Fruit fly (Drosophila melanogaster) whole organism, embryonic: ENCODE data around the gene Jhbp16.

ENCODE experiments used
- Aef1 ChIP-seq: fragments of 200-800 bp; sonication (Bioruptor generic); IDR thresholded peaks from 3 replicates; pipeline ENCODE4 v1.3.6; 2022; ENCODE audit warnings: missing biosample characterization, missing genetic modification characterization
- CG10147 ChIP-seq: fragments of 200-800 bp; sonication (Bioruptor generic); optimal IDR thresholded peaks from 2 replicates; lab custom pipeline; 2019; ENCODE audit warnings: missing biosample characterization, mild to moderate bottlenecking, missing genetic modification characterization, moderate library complexity
- CG10267 ChIP-seq: fragments of 200-800 bp; sonication (Bioruptor generic); optimal IDR thresholded peaks from 2 replicates; lab custom pipeline; 2018; ENCODE audit warnings: missing biosample characterization, mild to moderate bottlenecking, missing genetic modification characterization, moderate library complexity
- CG10274 ChIP-seq: fragments of 200-800 bp; sonication (Bioruptor generic); optimal IDR thresholded peaks from 3 replicates; lab custom pipeline; 2017; ENCODE audit warnings: missing biosample characterization, mild to moderate bottlenecking, missing genetic modification characterization
- CG12299 ChIP-seq: fragments of 200-800 bp; sonication (Bioruptor generic); optimal IDR thresholded peaks from 2 replicates; lab custom pipeline; 2018; ENCODE audit warnings: missing biosample characterization, mild to moderate bottlenecking, missing genetic modification characterization
- CG13894 ChIP-seq: fragments of 200-800 bp; sonication (Bioruptor generic); optimal IDR thresholded peaks from 3 replicates; lab custom pipeline; 2018; ENCODE audit warnings: missing biosample characterization, mild to moderate bottlenecking, missing genetic modification characterization, moderate library complexity
- CG15073 ChIP-seq: fragments of 200-800 bp; sonication (Bioruptor generic); optimal IDR thresholded peaks from 2 replicates; lab custom pipeline; 2016; ENCODE audit warnings: missing biosample characterization, missing genetic modification characterization
- CG15269 ChIP-seq: fragments of 200-800 bp; sonication (Bioruptor generic); optimal IDR thresholded peaks from 2 replicates; lab custom pipeline; 2018; ENCODE audit warnings: missing biosample characterization, mild to moderate bottlenecking, missing genetic modification characterization, moderate library complexity
- CG18011 ChIP-seq: fragments of 200-800 bp; sonication (Bioruptor generic); optimal IDR thresholded peaks from 2 replicates; lab custom pipeline; 2017; ENCODE audit warnings: missing biosample characterization, missing genetic modification characterization, mild to moderate bottlenecking, moderate library complexity, missing genotype
- CG1832 ChIP-seq: fragments of 200-800 bp; sonication (Bioruptor generic); optimal IDR thresholded peaks from 2 replicates; lab custom pipeline; 2017; ENCODE audit warnings: missing biosample characterization, mild to moderate bottlenecking, missing genetic modification characterization, inconsistent platforms
- CG2120 ChIP-seq: fragments of 200-800 bp; sonication (Bioruptor generic); optimal IDR thresholded peaks from 3 replicates; lab custom pipeline; 2016; ENCODE audit warnings: missing biosample characterization, missing genetic modification characterization
- CG32532 ChIP-seq: fragments of 200-800 bp; sonication (Bioruptor generic); IDR thresholded peaks from 2 replicates; pipeline ENCODE4 v1.3.6; 2022; ENCODE audit warnings: missing biosample characterization, missing genetic modification characterization
- CG34224 ChIP-seq: fragments of 200-800 bp; sonication (Bioruptor generic); IDR thresholded peaks from 3 replicates; pipeline ENCODE4 v1.3.6; 2022; ENCODE audit warnings: missing biosample characterization, missing genetic modification characterization; ENCODE audit not compliant: partially characterized antibody
- CG34376 ChIP-seq: fragments of 200-800 bp; sonication (Bioruptor generic); optimal IDR thresholded peaks from 2 replicates; lab custom pipeline; 2018; ENCODE audit warnings: missing biosample characterization, mild to moderate bottlenecking, missing genetic modification characterization
- CG4360 ChIP-seq: fragments of 200-800 bp; sonication (Bioruptor generic); IDR thresholded peaks from 2 replicates; pipeline ENCODE4 v1.3.6; 2022; ENCODE audit warnings: missing biosample characterization, missing genetic modification characterization
- CG4617 ChIP-seq: fragments of 200-800 bp; sonication (Bioruptor generic); optimal IDR thresholded peaks from 3 replicates; lab custom pipeline; 2016; ENCODE audit warnings: missing biosample characterization, missing genetic modification characterization, borderline replicate concordance
- CG5953 ChIP-seq: fragments of 200-800 bp; sonication (Bioruptor generic); IDR thresholded peaks from 2 replicates; pipeline ENCODE4 v1.3.6; 2022; ENCODE audit warnings: missing biosample characterization, missing genetic modification characterization
- CG7786 ChIP-seq: fragments of 200-800 bp; sonication (Bioruptor generic); optimal IDR thresholded peaks from 2 replicates; lab custom pipeline; 2016; ENCODE audit warnings: missing biosample characterization, missing genetic modification characterization
- CG8478 ChIP-seq: fragments of >200 bp; optimal IDR thresholded peaks from 2 replicates; lab custom pipeline; 2018
- Deaf1 ChIP-seq: fragments of 200-800 bp; optimal IDR thresholded peaks from 3 replicates; lab custom pipeline; 2019; ENCODE audit warnings: missing biosample characterization, mild to moderate bottlenecking, missing genetic modification characterization, moderate library complexity
- Ets97D ChIP-seq: fragments of 200-800 bp; sonication (Bioruptor generic); optimal IDR thresholded peaks from 3 replicates; lab custom pipeline; 2016; ENCODE audit warnings: missing biosample characterization, missing genetic modification characterization
- Hmx ChIP-seq: fragments of 200-800 bp; sonication (Bioruptor generic); optimal IDR thresholded peaks from 2 replicates; lab custom pipeline; 2016; ENCODE audit warnings: missing biosample characterization, missing genetic modification characterization
- Med ChIP-seq: fragments of 200-800 bp; sonication (Bioruptor generic); peaks from one replicate; lab custom pipeline; 2016; ENCODE audit warnings: missing biosample characterization, missing genetic modification characterization, mild to moderate bottlenecking, inconsistent platforms, moderate library complexity
- Myb ChIP-seq: fragments of 200-800 bp; sonication (Bioruptor generic); optimal IDR thresholded peaks from 2 replicates; lab custom pipeline; 2016; ENCODE audit warnings: missing biosample characterization, missing genetic modification characterization
- Sry-δ ChIP-seq: fragments of 200-800 bp; sonication (Bioruptor generic); optimal IDR thresholded peaks from 2 replicates; lab custom pipeline; 2016; ENCODE audit warnings: missing biosample characterization, missing genetic modification characterization
- Tbp ChIP-seq: fragments of >200 bp; optimal IDR thresholded peaks from 2 replicates; lab custom pipeline; 2018; ENCODE audit warnings: missing biosample characterization, missing genetic modification characterization
- ara ChIP-seq: fragments of 200-800 bp; sonication (Bioruptor generic); IDR thresholded peaks from 2 replicates; pipeline ENCODE4 v1.3.6; 2022; ENCODE audit warnings: missing biosample characterization, missing genetic modification characterization
- corto ChIP-seq: fragments of 200-800 bp; sonication (Bioruptor generic); optimal IDR thresholded peaks from 2 replicates; lab custom pipeline; 2016; ENCODE audit warnings: missing biosample characterization, mild to moderate bottlenecking, missing genetic modification characterization, moderate library complexity
- ewg ChIP-seq: fragments of 200-800 bp; sonication (Bioruptor generic); optimal IDR thresholded peaks from 3 replicates; lab custom pipeline; 2017; ENCODE audit warnings: mild to moderate bottlenecking, missing biosample characterization, missing genetic modification reagents, missing genetic modification characterization
- gcm ChIP-seq: fragments of 200-800 bp; sonication (Bioruptor generic); optimal IDR thresholded peaks from 2 replicates; lab custom pipeline; 2019; ENCODE audit warnings: missing biosample characterization, mild to moderate bottlenecking, missing genetic modification characterization, moderate library complexity
- gem ChIP-seq: fragments of 200-800 bp; sonication (Bioruptor generic); optimal IDR thresholded peaks from 2 replicates; lab custom pipeline; 2019; ENCODE audit warnings: missing biosample characterization, mild to moderate bottlenecking, missing genetic modification characterization, moderate library complexity
- grau ChIP-seq: fragments of 200-800 bp; optimal IDR thresholded peaks from 3 replicates; lab custom pipeline; 2019; ENCODE audit warnings: missing biosample characterization, mild to moderate bottlenecking, missing genetic modification characterization, moderate library complexity
- grn ChIP-seq: fragments of 200-800 bp; sonication (Bioruptor generic); optimal IDR thresholded peaks from 3 replicates; lab custom pipeline; 2017; ENCODE audit warnings: missing biosample characterization, missing genetic modification characterization
- gsb ChIP-seq: fragments of 200-800 bp; sonication (Bioruptor generic); IDR thresholded peaks from 2 replicates; pipeline ENCODE4 v1.3.6; 2022; ENCODE audit warnings: missing biosample characterization, missing genetic modification characterization
- hb ChIP-seq: fragments of 200-800 bp; sonication (Bioruptor generic); IDR thresholded peaks from 3 replicates; pipeline ENCODE4 v1.3.6; 2022; ENCODE audit warnings: missing biosample characterization, missing genetic modification characterization; ENCODE audit not compliant: partially characterized antibody
- hbn ChIP-seq: fragments of 200-800 bp; sonication (Bioruptor generic); IDR thresholded peaks from 2 replicates; pipeline ENCODE4 v1.3.6; 2022; ENCODE audit warnings: missing biosample characterization, missing genetic modification characterization; ENCODE audit not compliant: partially characterized antibody
- jing ChIP-seq: fragments of 200-800 bp; sonication (Bioruptor generic); optimal IDR thresholded peaks from 2 replicates; lab custom pipeline; 2018; ENCODE audit warnings: missing biosample characterization, mild to moderate bottlenecking, missing genetic modification characterization
- klu ChIP-seq: fragments of 200-800 bp; sonication (Bioruptor generic); IDR thresholded peaks from 2 replicates; pipeline ENCODE4 v1.3.6; 2022; ENCODE audit warnings: missing biosample characterization, missing genetic modification characterization
- lov ChIP-seq, 2 experiments: fragments of 200-800 bp in 1 of 2; fragments of >200 bp in 1 of 2; sonication (Bioruptor generic) in 1 of 2; IDR thresholded peaks in 1 of 2; optimal IDR thresholded peaks in 1 of 2; 2 replicates in 1 of 2; 3 replicates in 1 of 2; pipeline versions ENCODE4 v1.3.6 to Lab custom; 2017 to 2022; ENCODE audit warnings: missing biosample characterization in 1 of 2, missing genetic modification characterization in 1 of 2
- mam ChIP-seq: fragments of 200-800 bp; sonication (Bioruptor generic); optimal IDR thresholded peaks from 3 replicates; lab custom pipeline; 2016; ENCODE audit warnings: missing biosample characterization, missing genetic modification characterization
- nau ChIP-seq: fragments of 200-800 bp; sonication (Bioruptor generic); optimal IDR thresholded peaks from 3 replicates; lab custom pipeline; 2017; ENCODE audit warnings: missing biosample characterization, mild to moderate bottlenecking, missing genetic modification characterization, missing genetic modification reagents
- nerfin-1 ChIP-seq: fragments of 200-800 bp; sonication (Bioruptor generic); optimal IDR thresholded peaks from 3 replicates; lab custom pipeline; 2019; ENCODE audit warnings: missing biosample characterization, mild to moderate bottlenecking, missing genetic modification characterization, moderate library complexity
- nmo ChIP-seq: fragments of 200-800 bp; sonication (Bioruptor generic); optimal IDR thresholded peaks from 2 replicates; lab custom pipeline; 2018; ENCODE audit warnings: missing biosample characterization, mild to moderate bottlenecking, missing genetic modification characterization, moderate library complexity
- pros ChIP-seq: fragments of 200-800 bp; sonication (Bioruptor generic); optimal IDR thresholded peaks from 3 replicates; lab custom pipeline; 2019; ENCODE audit warnings: missing biosample characterization, mild to moderate bottlenecking, missing genetic modification characterization, moderate library complexity
- run ChIP-seq: fragments of 200-800 bp; sonication (Bioruptor generic); optimal IDR thresholded peaks from 3 replicates; lab custom pipeline; 2018; ENCODE audit warnings: missing biosample characterization, mild to moderate bottlenecking, missing genetic modification characterization
- tin ChIP-seq: fragments of 200-800 bp; sonication (Bioruptor generic); optimal IDR thresholded peaks from 3 replicates; lab custom pipeline; 2016; ENCODE audit warnings: missing biosample characterization, missing genetic modification characterization
- vvl ChIP-seq: fragments of 200-800 bp; sonication (Bioruptor generic); IDR thresholded peaks from 2 replicates; pipeline ENCODE4 v1.3.6; 2022; ENCODE audit warnings: missing biosample characterization, missing genetic modification characterization
- zen2 ChIP-seq: fragments of 200-800 bp; sonication (Bioruptor generic); IDR thresholded peaks from 3 replicates; pipeline ENCODE4 v1.3.6; 2022; ENCODE audit warnings: missing biosample characterization, missing genetic modification characterization; ENCODE audit not compliant: partially characterized antibody

Gene Jhbp16

DNA sequence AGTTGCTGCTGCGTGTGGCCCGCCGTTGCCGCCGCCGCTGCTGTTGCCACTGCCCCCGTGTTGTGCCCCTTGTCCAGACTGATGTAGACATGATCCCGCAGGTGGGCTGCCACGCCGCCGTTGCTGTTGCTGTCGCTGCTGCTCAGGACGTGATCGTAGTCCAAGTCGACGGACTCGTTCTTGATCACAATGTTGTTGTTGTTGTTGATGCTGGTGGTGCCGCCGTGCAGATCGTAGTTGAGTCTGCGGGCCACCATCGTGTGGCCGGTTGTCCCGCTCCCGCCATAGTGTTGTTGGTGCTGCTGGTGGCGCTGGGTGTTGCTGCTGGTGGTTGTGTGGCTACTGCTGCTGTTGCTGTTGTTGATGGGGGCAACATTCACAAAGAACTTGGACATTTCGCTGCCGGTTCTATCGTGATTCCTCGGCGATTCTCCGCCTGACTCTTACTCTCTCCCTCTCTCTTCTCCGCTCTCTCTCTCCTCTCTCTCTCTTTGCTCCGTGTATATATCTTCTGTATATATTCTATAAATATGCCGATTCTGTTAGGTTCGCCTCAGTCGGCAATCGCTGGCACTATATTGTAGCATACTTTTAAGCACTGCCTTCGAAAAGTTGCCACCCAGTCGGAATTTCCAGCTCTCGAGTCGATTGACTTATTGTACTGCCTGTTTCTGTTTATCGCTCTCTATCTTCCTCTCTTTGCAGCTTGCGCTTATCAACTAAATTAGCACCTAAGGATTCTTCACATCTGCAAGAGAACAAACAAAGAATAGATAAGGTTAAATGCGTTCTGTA is 37.9 kb upstream of the Jhbp16 start (continued):
- TF ChIP-seq lov (optimal IDR thresholded peaks at IDR 0.05; lab: Kevin White, UChicago) (no peak), lov (GFP tag; IDR thresholded peaks at IDR 0.05; lab: Robert Waterston, UW) (no peak), CG34376 (GFP tag; lab: Kevin White, UChicago) (peak; percentile 60), CG15269 (tag; lab: Kevin White, UChicago) (peak; percentile 2), gsb (GFP tag; lab: Robert Waterston, UW) (no peak), grn (GFP tag; lab: Kevin White, UChicago) (peak; percentile 43), jing (GFP tag; lab: Kevin White, UChicago) (no peak), vvl (GFP tag; lab: Robert Waterston, UW) (peak; percentile 33; the same call in 1 of the 2 replicates), CG2120 (GFP tag; lab: Kevin White, UChicago) (peak; percentile 24), tin (GFP tag; lab: Kevin White, UChicago) (peak; percentile 18), gem (tag; lab: Kevin White, UChicago) (no peak), CG10267 (tag; lab: Kevin White, UChicago) (no peak), nmo (GFP tag; lab: Kevin White, UChicago) (no peak), CG13894 (tag; lab: Kevin White, UChicago) (peak; percentile 83), Deaf1 (peak; percentile 56), mam (GFP tag; lab: Kevin White, UChicago) (peak; percentile 18), run (no peak), corto (GFP tag; lab: Kevin White, UChicago) (no peak), zen2 (no peak), CG4617 (peak; percentile 1), ara (no peak), CG15073 (GFP tag; lab: Kevin White, UChicago) (no peak), Aef1 (GFP tag; lab: Robert Waterston, UW) (no peak), CG7786 (GFP tag; lab: Kevin White, UChicago) (no peak), Myb (GFP tag; lab: Kevin White, UChicago) (no peak), CG12299 (tag; lab: Kevin White, UChicago) (no peak), CG32532 (GFP tag; lab: Robert Waterston, UW) (peak; percentile 38; the same call in 1 of the 2 replicates), Ets97D (GFP tag; lab: Kevin White, UChicago) (peak; percentile 24), CG18011 (GFP tag; lab: Kevin White, UChicago) (no peak), gcm (GFP tag; lab: Kevin White, UChicago) (peak; percentile 80), Tbp (GFP tag; lab: Kevin White, UChicago) (no peak), pros (peak; percentile 47), CG10274 (GFP tag; lab: Kevin White, UChicago) (no peak), CG5953 (GFP tag; lab: Robert Waterston, UW) (no peak), Med (GFP tag; lab: Kevin White, UChicago) (peak; percentile 90), ewg (no peak), CG34224 (GFP tag; lab: Robert Waterston, UW) (peak; percentile 47; the same call in 1 of the 3 replicates), Hmx (GFP tag; lab: Kevin White, UChicago) (no peak), hbn (GFP tag; lab: Robert Waterston, UW) (peak; percentile 26; the same call in 1 of the 2 replicates), CG8478 (lab: Kevin White, UChicago) (no peak), CG1832 (GFP tag; lab: Kevin White, UChicago) (no peak), CG10147 (GFP tag; lab: Kevin White, UChicago) (no peak), hb (no peak), Sry-δ (GFP tag; lab: Kevin White, UChicago) (peak; percentile 15), grau (tag; lab: Kevin White, UChicago) (peak; percentile 28), nerfin-1 (no peak), CG4360 (GFP tag; lab: Robert Waterston, UW) (peak; percentile 78), klu (no peak), nau (GFP tag; lab: Kevin White, UChicago) (no peak)
